Fruit fly (Drosophila melanogaster): Measurements from ENCODE around the gene sbm.

The sbm gene

dm6 chrX:14629411-14629810 is 27.0 kb upstream of the sbm start (continued):
- TF ChIP-seq CG17361 (GFP tag; IDR thresholded peaks at IDR 0.05) (0 out of 3 replicates have a peak, but pooled peaks have one; percentile 17), ac (GFP tag; optimal IDR thresholded peaks at IDR 0.05) (peak; percentile 21), zf30C (GFP tag; optimal IDR thresholded peaks at IDR 0.05) (peak; percentile 45), lola (GFP tag; optimal IDR thresholded peaks at IDR 0.05) (peak in 1 of 3 experiments; percentile 47), zen (tag; optimal IDR thresholded peaks at IDR 0.05) (peak; percentile 64), CG10979 (tag; optimal IDR thresholded peaks at IDR 0.05) (peak; percentile 40), CG4404 (GFP tag; IDR thresholded peaks at IDR 0.05) (peak; percentile 56; the same call in 1 of the 2 replicates), CG10267 (tag; optimal IDR thresholded peaks at IDR 0.05) (peak; percentile 10), CG2712 (tag; optimal IDR thresholded peaks at IDR 0.05) (peak; percentile 40), CG7271 (tag; optimal IDR thresholded peaks at IDR 0.05) (peak; percentile 86), gem (tag; optimal IDR thresholded peaks at IDR 0.05) (peak; percentile 34)

DNA sequence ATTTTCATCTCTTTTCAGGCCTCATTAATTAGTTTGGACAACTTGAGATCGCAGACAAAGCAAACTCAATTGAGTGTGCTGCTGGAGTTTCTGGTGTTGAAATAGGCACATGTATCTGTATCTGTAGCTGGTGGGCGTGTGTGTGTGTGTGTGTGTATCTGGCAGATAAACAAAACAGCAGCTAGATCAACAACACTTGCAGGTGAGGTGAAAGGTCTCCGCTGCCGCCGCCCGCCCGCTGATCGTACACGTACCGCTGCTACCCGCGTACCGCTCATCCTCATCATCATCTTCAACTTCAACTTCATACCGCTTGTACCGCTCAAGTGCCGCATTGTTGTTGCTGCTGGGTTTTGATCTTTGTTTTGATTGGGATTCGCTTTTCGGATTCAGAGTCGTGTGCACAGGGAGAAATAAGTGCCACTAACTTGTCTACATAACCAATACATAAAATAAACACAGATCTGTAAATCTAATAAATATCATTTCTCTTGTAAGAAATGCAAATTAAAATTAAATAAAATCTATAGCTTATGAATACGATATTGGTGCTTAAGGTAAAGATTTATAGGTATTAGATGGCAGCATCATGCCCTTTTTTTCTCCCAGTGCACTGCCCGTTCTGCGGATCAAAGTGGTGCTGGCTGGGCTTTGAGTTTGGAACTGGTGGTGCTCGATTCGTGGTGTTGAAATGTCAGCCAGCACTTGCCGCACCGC is 24.9 kb upstream of the sbm start:
- TF ChIP-seq H2.0 (GFP tag; IDR thresholded peaks at IDR 0.05) (peak; percentile 73), tup (GFP tag; optimal IDR thresholded peaks at IDR 0.05) (peak; percentile 28), h (optimal IDR thresholded peaks at IDR 0.05) (no peak), klu (GFP tag; IDR thresholded peaks at IDR 0.05) (peak; percentile 58; the same call in 1 of the 2 replicates), CG14860 (GFP tag; IDR thresholded peaks at IDR 0.05; ENCODE audit: partially characterized antibody) (no peak), Asciz (GFP tag; optimal IDR thresholded peaks at IDR 0.05) (peak; percentile 74), ttk (GFP tag; IDR thresholded peaks at IDR 0.05) (peak; percentile 59; the same call in 1 of the 2 replicates), ci (GFP tag; IDR thresholded peaks at IDR 0.05) (peak; percentile 84), slp2 (GFP tag; optimal IDR thresholded peaks at IDR 0.05) (peak; percentile 61), nom (GFP tag; optimal IDR thresholded peaks at IDR 0.05) (no peak), CG32532 (GFP tag; IDR thresholded peaks at IDR 0.05) (peak; percentile 25; the same call in 1 of the 2 replicates), CG15601 (tag; optimal IDR thresholded peaks at IDR 0.05) (peak; percentile 80), eyg (GFP tag; optimal IDR thresholded peaks at IDR 0.05) (no peak), cwo (GFP tag; optimal IDR thresholded peaks at IDR 0.05) (peak; percentile 40), CG9727 (GFP tag; optimal IDR thresholded peaks at IDR 0.05) (peak; percentile 92), CG2120 (GFP tag; optimal IDR thresholded peaks at IDR 0.05) (peak; percentile 7), CG15073 (GFP tag; optimal IDR thresholded peaks at IDR 0.05) (peak; percentile 54), Drgx (GFP tag; IDR thresholded peaks at IDR 0.05) (no peak), CG6689 (GFP tag; IDR thresholded peaks at IDR 0.05) (peak; percentile 82), Bteb2 (GFP tag; optimal IDR thresholded peaks at IDR 0.05) (peak; percentile 36), CG10959 (GFP tag; IDR thresholded peaks at IDR 0.05) (peak; percentile 84), CG9609 (GFP tag; optimal IDR thresholded peaks at IDR 0.05) (peak; percentile 7), Max (GFP tag; optimal IDR thresholded peaks at IDR 0.05) (peak; percentile 79), CG1792 (GFP tag; optimal IDR thresholded peaks at IDR 0.05) (peak; percentile 48), CG14710 (tag; optimal IDR thresholded peaks at IDR 0.05) (peak; percentile 94), CG2129 (GFP tag; IDR thresholded peaks at IDR 0.05; ENCODE audit: partially characterized antibody) (no peak), nau (GFP tag; optimal IDR thresholded peaks at IDR 0.05) (peak; percentile 68), HLH54F (GFP tag; optimal IDR thresholded peaks at IDR 0.05) (peak; percentile 34), esg (GFP tag; conservative IDR thresholded peaks at IDR 0.05) (peak; percentile 69), CG16815 (GFP tag; optimal IDR thresholded peaks at IDR 0.05) (peak; percentile 82), Hmx (GFP tag; optimal IDR thresholded peaks at IDR 0.05) (no peak), nerfin-1 (tag; optimal IDR thresholded peaks at IDR 0.05) (peak; percentile 83), CG7271 (tag; optimal IDR thresholded peaks at IDR 0.05) (peak; percentile 82), CG7357 (GFP tag; IDR thresholded peaks at IDR 0.05) (peak; percentile 62; the same call in 1 of the 3 replicates), ERR (GFP tag; optimal IDR thresholded peaks at IDR 0.05) (no peak), so (GFP tag; IDR thresholded peaks at IDR 0.05) (peak; percentile 78; the same call in 1 of the 3 replicates), Xrp1 (GFP tag; IDR thresholded peaks at IDR 0.05) (peak; percentile 93), Nf-YB (GFP tag; optimal IDR thresholded peaks at IDR 0.05) (peak; percentile 70)
